Worm (Caenorhabditis elegans) whole organism, L2 larva: ENCODE data around the gene tbx-32.

Experiments
- mbf-1 ChIP-seq: sonication (generic microtip); optimal IDR thresholded peaks from 2 replicates; lab custom pipeline; 2017; ENCODE audit warnings: missing biosample characterization, missing genetic modification characterization
- nhr-129 ChIP-seq: fragments of 150-350 bp; optimal IDR thresholded peaks from 2 replicates; lab custom pipeline; 2014; ENCODE audit warnings: missing biosample characterization, missing genetic modification characterization
- snpc-4 ChIP-seq: fragments of 150-350 bp; optimal IDR thresholded peaks from 2 replicates; lab custom pipeline; 2014; ENCODE audit warnings: missing biosample characterization, missing genetic modification characterization
- unc-39 ChIP-seq: fragments of 150-350 bp; optimal IDR thresholded peaks from 2 replicates; lab custom pipeline; 2014; ENCODE audit warnings: missing biosample characterization, missing genetic modification characterization
- unc-55 ChIP-seq: fragments of 150-350 bp; sonication (generic microtip); optimal IDR thresholded peaks from 3 replicates; lab custom pipeline; 2014; ENCODE audit warnings: missing biosample characterization, missing genetic modification reagents, missing genetic modification characterization
- zag-1 ChIP-seq: fragments of 150-350 bp; optimal IDR thresholded peaks from 2 replicates; lab custom pipeline; 2014; ENCODE audit warnings: missing biosample characterization, missing genetic modification characterization
- ztf-11 ChIP-seq: sonication (generic microtip); optimal IDR thresholded peaks from 2 replicates; lab custom pipeline; 2017; ENCODE audit warnings: missing biosample characterization, missing genetic modification characterization

ce11 chrX:1703840-1704239 is 48.5 kb downstream of the tbx-32 start, which contains the start of gene C36C9.5:
- TF ChIP-seq snpc-4 (tag; lab: Kevin White, UChicago) (no peak), nhr-129 (tag; lab: Kevin White, UChicago) (no peak), mbf-1 (no peak), zag-1 (tag; lab: Kevin White, UChicago) (no peak), unc-55 (no peak), unc-39 (tag; lab: Kevin White, UChicago) (no peak), ztf-11 (no peak)
